Fruit fly (Drosophila melanogaster) whole organism, embryonic: ENCODE measurements around the gene SpdS.
A peak's percentile ranks its signal among the peaks of the same experiment; 100 is the strongest.

Source experiments
- Bgb ChIP-seq: fragments of 200-800 bp; sonication (Bioruptor generic); IDR thresholded peaks from 2 replicates; pipeline ENCODE4 v1.3.6; 2022; ENCODE audit warnings: missing biosample characterization, missing genetic modification characterization; ENCODE audit not compliant: partially characterized antibody
- Bteb2 ChIP-seq: fragments of 200-800 bp; sonication (Bioruptor generic); optimal IDR thresholded peaks from 2 replicates; lab custom pipeline; 2016; ENCODE audit warnings: missing biosample characterization, missing genetic modification characterization
- CG10321 ChIP-seq: fragments of 200-800 bp; sonication (Bioruptor generic); IDR thresholded peaks from 2 replicates; pipeline ENCODE4 v1.3.6; 2022; ENCODE audit warnings: missing biosample characterization, missing genetic modification characterization
- CG11247 ChIP-seq: fragments of 200-800 bp; sonication (Bioruptor generic); IDR thresholded peaks from 2 replicates; pipeline ENCODE4 v1.3.6; 2022; ENCODE audit warnings: missing biosample characterization, missing genetic modification characterization
- CG11398 ChIP-seq: fragments of 200-800 bp; sonication (Bioruptor generic); optimal IDR thresholded peaks from 2 replicates; lab custom pipeline; 2016; ENCODE audit warnings: missing biosample characterization, missing genetic modification characterization
- CG11695 ChIP-seq: fragments of 200-800 bp; sonication (Bioruptor generic); IDR thresholded peaks from 3 replicates; pipeline ENCODE4 v1.3.6; 2022; ENCODE audit warnings: missing biosample characterization, missing genetic modification characterization
- CG12219 ChIP-seq: fragments of 200-800 bp; sonication (Bioruptor generic); optimal IDR thresholded peaks from 3 replicates; lab custom pipeline; 2018; ENCODE audit warnings: missing biosample characterization, mild to moderate bottlenecking, missing genetic modification characterization
- CG15514 ChIP-seq: fragments of 200-800 bp; sonication (Bioruptor generic); optimal IDR thresholded peaks from 3 replicates; lab custom pipeline; 2017; ENCODE audit warnings: missing biosample characterization, missing genetic modification characterization, mild to moderate bottlenecking, moderate library complexity, missing genetic modification reagents
- CG16863 ChIP-seq: fragments of 200-800 bp; sonication (Bioruptor generic); optimal IDR thresholded peaks from 3 replicates; lab custom pipeline; 2016; ENCODE audit warnings: missing biosample characterization, missing genetic modification characterization
- CG17361 ChIP-seq: fragments of 200-800 bp; sonication (Bioruptor generic); IDR thresholded peaks from 3 replicates; pipeline ENCODE4 v1.3.6; 2022; ENCODE audit warnings: missing biosample characterization, missing genetic modification characterization
- CG17385 ChIP-seq: fragments of 200-800 bp; sonication (Bioruptor generic); optimal IDR thresholded peaks from 3 replicates; lab custom pipeline; 2018; ENCODE audit warnings: missing biosample characterization, mild to moderate bottlenecking, missing genetic modification characterization
- CG17802 ChIP-seq: fragments of 200-800 bp; sonication (Bioruptor generic); optimal IDR thresholded peaks from 2 replicates; lab custom pipeline; 2018; ENCODE audit warnings: missing biosample characterization, mild to moderate bottlenecking, missing genetic modification characterization, moderate library complexity
- CG1832 ChIP-seq: fragments of 200-800 bp; sonication (Bioruptor generic); optimal IDR thresholded peaks from 2 replicates; lab custom pipeline; 2017; ENCODE audit warnings: missing biosample characterization, mild to moderate bottlenecking, missing genetic modification characterization, inconsistent platforms
- CG18599 ChIP-seq: fragments of 200-800 bp; sonication (Bioruptor generic); optimal IDR thresholded peaks from 3 replicates; lab custom pipeline; 2017; ENCODE audit warnings: missing biosample characterization, missing genetic modification characterization, mild to moderate bottlenecking, moderate library complexity, missing genetic modification reagents
- CG34224 ChIP-seq: fragments of 200-800 bp; sonication (Bioruptor generic); IDR thresholded peaks from 3 replicates; pipeline ENCODE4 v1.3.6; 2022; ENCODE audit warnings: missing biosample characterization, missing genetic modification characterization; ENCODE audit not compliant: partially characterized antibody
- CG4854 ChIP-seq: fragments of 200-800 bp; sonication (Bioruptor generic); optimal IDR thresholded peaks from 2 replicates; lab custom pipeline; 2016; ENCODE audit warnings: missing biosample characterization, missing genetic modification characterization, inconsistent platforms
- CG8290 ChIP-seq, 3 experiments: fragments of 200-800 bp; sonication (Bioruptor generic); optimal IDR thresholded peaks; 2 replicates each; lab custom pipeline; 2016 to 2019; ENCODE audit warnings: missing biosample characterization in 3 of 3, missing genetic modification characterization in 3 of 3, mild to moderate bottlenecking in 2 of 3, moderate library complexity in 1 of 3
- CG8765 ChIP-seq: fragments of 200-800 bp; sonication (Bioruptor generic); IDR thresholded peaks from 2 replicates; pipeline ENCODE4 v1.3.6; 2022; ENCODE audit warnings: missing biosample characterization, missing genetic modification characterization
- CG8944 ChIP-seq: fragments of 200-800 bp; sonication (Bioruptor generic); optimal IDR thresholded peaks from 3 replicates; lab custom pipeline; 2016; ENCODE audit warnings: missing biosample characterization, missing genetic modification characterization
- CG9932 ChIP-seq: fragments of 200-800 bp; sonication (Bioruptor generic); IDR thresholded peaks from 2 replicates; pipeline ENCODE4 v1.3.6; 2022; ENCODE audit warnings: missing biosample characterization, missing genetic modification characterization
- D19B ChIP-seq: fragments of 200-800 bp; sonication (Bioruptor generic); optimal IDR thresholded peaks from 2 replicates; lab custom pipeline; 2017; ENCODE audit warnings: missing biosample characterization, mild to moderate bottlenecking, missing genetic modification characterization
- Dad ChIP-seq: fragments of 200-800 bp; sonication (Bioruptor generic); optimal IDR thresholded peaks from 3 replicates; lab custom pipeline; 2016; ENCODE audit warnings: missing biosample characterization, missing genetic modification characterization
- E2f2 ChIP-seq: fragments of 200-800 bp; sonication (Bioruptor generic); IDR thresholded peaks from 2 replicates; pipeline ENCODE4 v1.3.6; 2022; ENCODE audit warnings: missing biosample characterization, missing genetic modification characterization
- Eip74EF ChIP-seq, 2 experiments: fragments of 200-800 bp in 1 of 2; fragments of >200 bp in 1 of 2; sonication (Bioruptor generic) in 1 of 2; optimal IDR thresholded peaks; 2 replicates each; lab custom pipeline; 2017 to 2019; ENCODE audit warnings: missing biosample characterization in 2 of 2, missing genetic modification characterization in 2 of 2, mild to moderate bottlenecking in 1 of 2, moderate library complexity in 1 of 2
- Ets97D ChIP-seq: fragments of 200-800 bp; sonication (Bioruptor generic); optimal IDR thresholded peaks from 3 replicates; lab custom pipeline; 2016; ENCODE audit warnings: missing biosample characterization, missing genetic modification characterization
- Gsc ChIP-seq: fragments of 200-800 bp; sonication (Bioruptor generic); IDR thresholded peaks from 2 replicates; pipeline ENCODE4 v1.3.6; 2022; ENCODE audit warnings: missing biosample characterization, missing genetic modification characterization
- Gug ChIP-seq: fragments of 200-800 bp; sonication (Bioruptor generic); IDR thresholded peaks from 4 replicates; pipeline ENCODE4 v1.3.6; 2022; ENCODE audit warnings: missing biosample characterization, missing genetic modification characterization
- Meics ChIP-seq: fragments of 200-800 bp; sonication (Bioruptor generic); optimal IDR thresholded peaks from 2 replicates; lab custom pipeline; 2017; ENCODE audit warnings: missing biosample characterization, mild to moderate bottlenecking, missing genetic modification characterization
- Oaz ChIP-seq: fragments of 200-800 bp; sonication (Bioruptor generic); IDR thresholded peaks from 2 replicates; pipeline ENCODE4 v1.3.6; 2022; ENCODE audit warnings: missing biosample characterization, missing genetic modification characterization
- Sin3A ChIP-seq: fragments of >200 bp; optimal IDR thresholded peaks from 2 replicates; lab custom pipeline; 2018
- ato ChIP-seq: fragments of 200-800 bp; sonication (Bioruptor generic); IDR thresholded peaks from 2 replicates; pipeline ENCODE4 v1.3.6; 2022; ENCODE audit warnings: missing biosample characterization, missing genetic modification characterization; ENCODE audit not compliant: partially characterized antibody
- chif ChIP-seq, 2 experiments: fragments of 200-800 bp; sonication (Bioruptor generic); optimal IDR thresholded peaks; 3 replicates each; lab custom pipeline; 2016; ENCODE audit warnings: missing biosample characterization in 2 of 2, missing genetic modification characterization in 2 of 2
- chm ChIP-seq: fragments of 200-800 bp; sonication (Bioruptor generic); IDR thresholded peaks from 2 replicates; pipeline ENCODE4 v1.3.6; 2022; ENCODE audit warnings: missing biosample characterization, missing genetic modification characterization
- disco-r ChIP-seq: fragments of 200-800 bp; sonication (Bioruptor generic); optimal IDR thresholded peaks from 2 replicates; lab custom pipeline; 2016; ENCODE audit warnings: missing biosample characterization, missing genetic modification characterization
- dpn ChIP-seq, 2 experiments: fragments of 200-800 bp; sonication (Bioruptor generic); optimal IDR thresholded peaks; 3 replicates each; lab custom pipeline; 2016; ENCODE audit warnings: missing biosample characterization in 2 of 2, missing genetic modification characterization in 2 of 2
- fd102C ChIP-seq: fragments of 200-800 bp; sonication (Bioruptor generic); optimal IDR thresholded peaks from 2 replicates; lab custom pipeline; 2018; ENCODE audit warnings: missing biosample characterization, mild to moderate bottlenecking, missing genetic modification characterization, moderate library complexity
- fu2 ChIP-seq: fragments of 200-800 bp; sonication (Bioruptor generic); optimal IDR thresholded peaks from 2 replicates; lab custom pipeline; 2016; ENCODE audit warnings: missing biosample characterization, missing genetic modification characterization
- gce ChIP-seq: fragments of 200-800 bp; sonication (Bioruptor generic); IDR thresholded peaks from 3 replicates; pipeline ENCODE4 v1.3.6; 2022; ENCODE audit warnings: missing biosample characterization, missing genetic modification characterization
- gsb ChIP-seq: fragments of 200-800 bp; sonication (Bioruptor generic); IDR thresholded peaks from 2 replicates; pipeline ENCODE4 v1.3.6; 2022; ENCODE audit warnings: missing biosample characterization, missing genetic modification characterization
- ken ChIP-seq: fragments of 200-800 bp; sonication (Bioruptor generic); IDR thresholded peaks from 3 replicates; pipeline ENCODE4 v1.3.6; 2022; ENCODE audit warnings: missing biosample characterization, missing genetic modification characterization
- luna ChIP-seq: fragments of 200-800 bp; sonication (Bioruptor generic); optimal IDR thresholded peaks from 2 replicates; lab custom pipeline; 2016; ENCODE audit warnings: missing biosample characterization, missing genetic modification characterization
- mirr ChIP-seq: fragments of 200-800 bp; sonication (Bioruptor generic); optimal IDR thresholded peaks from 3 replicates; lab custom pipeline; 2018; ENCODE audit warnings: missing biosample characterization, mild to moderate bottlenecking, missing genetic modification characterization
- odd ChIP-seq: fragments of 200-800 bp; sonication (Bioruptor generic); optimal IDR thresholded peaks from 2 replicates; lab custom pipeline; 2017; ENCODE audit warnings: missing biosample characterization, mild to moderate bottlenecking, missing genetic modification characterization
- onecut ChIP-seq: fragments of 200-800 bp; sonication (Bioruptor generic); IDR thresholded peaks from 2 replicates; pipeline ENCODE4 v1.3.6; 2022; ENCODE audit warnings: missing biosample characterization, missing genetic modification characterization
- p53 ChIP-seq: fragments of 200-800 bp; sonication (Bioruptor generic); optimal IDR thresholded peaks from 2 replicates; lab custom pipeline; 2016; ENCODE audit warnings: missing biosample characterization, missing genetic modification characterization
- sens-2 ChIP-seq: fragments of 200-800 bp; sonication (Bioruptor generic); IDR thresholded peaks from 2 replicates; pipeline ENCODE4 v1.3.6; 2022; ENCODE audit warnings: missing biosample characterization, missing genetic modification characterization
- stwl ChIP-seq: fragments of 200-800 bp; sonication (Bioruptor generic); optimal IDR thresholded peaks from 3 replicates; lab custom pipeline; 2018; ENCODE audit warnings: missing biosample characterization, mild to moderate bottlenecking, missing genetic modification characterization, moderate library complexity
- tna ChIP-seq: fragments of 200-800 bp; sonication (Bioruptor generic); IDR thresholded peaks from 2 replicates; pipeline ENCODE4 v1.3.6; 2022; ENCODE audit warnings: missing biosample characterization, missing genetic modification characterization; ENCODE audit not compliant: partially characterized antibody
- toy ChIP-seq: fragments of 200-800 bp; sonication (Bioruptor generic); IDR thresholded peaks from 2 replicates; pipeline ENCODE4 v1.3.6; 2022; ENCODE audit warnings: missing biosample characterization, missing genetic modification characterization
- usp ChIP-seq: fragments of >200 bp; optimal IDR thresholded peaks from 2 replicates; lab custom pipeline; 2017; ENCODE audit warnings: missing biosample characterization, missing genetic modification characterization
- wor ChIP-seq: fragments of 200-800 bp; sonication (Bioruptor generic); IDR thresholded peaks from 2 replicates; pipeline ENCODE4 v1.3.6; 2022; ENCODE audit warnings: missing biosample characterization, missing genetic modification characterization

The SpdS gene

dm6 chr3R:9677734-9678341, 46.4 kb downstream of the SpdS start, which contains the start of gene p23 (continued):
- TF ChIP-seq dpn (GFP tag; optimal IDR thresholded peaks at IDR 0.05; lab: Kevin White, UChicago) (peak in 1 of 2 experiments; percentile 17), CG1832 (GFP tag; lab: Kevin White, UChicago) (no peak), CG8290 (GFP tag; optimal IDR thresholded peaks at IDR 0.05; lab: Kevin White, UChicago) (no peak), CG8290 (tag; optimal IDR thresholded peaks at IDR 0.05; lab: Kevin White, UChicago) (no peak), wor (GFP tag; lab: Robert Waterston, UW) (no peak), Bteb2 (GFP tag; lab: Kevin White, UChicago) (no peak), ken (GFP tag; lab: Robert Waterston, UW) (no peak), fu2 (GFP tag; lab: Kevin White, UChicago) (no peak), toy (GFP tag; lab: Robert Waterston, UW) (no peak), Bgb (GFP tag; lab: Robert Waterston, UW) (peak; percentile 83), usp (no peak), CG18599 (GFP tag; lab: Kevin White, UChicago) (no peak), sens-2 (no peak), CG10321 (GFP tag; lab: Robert Waterston, UW) (no peak), E2f2 (GFP tag; lab: Robert Waterston, UW) (peak; percentile 50; the same call in 1 of the 2 replicates), onecut (no peak), CG15514 (GFP tag; lab: Kevin White, UChicago) (peak; percentile 54), luna (GFP tag; lab: Kevin White, UChicago) (no peak), D19B (GFP tag; lab: Kevin White, UChicago) (no peak), CG17385 (GFP tag; lab: Kevin White, UChicago) (no peak), Oaz (GFP tag; lab: Robert Waterston, UW) (no peak), p53 (peak; percentile 69), mirr (GFP tag; lab: Kevin White, UChicago) (no peak), gce (no peak), CG11247 (no peak), CG9932 (GFP tag; lab: Robert Waterston, UW) (no peak; the same call in 1 of the 2 replicates), tna (GFP tag; lab: Robert Waterston, UW) (peak; percentile 9; the same call in 1 of the 2 replicates), Eip74EF (GFP tag; optimal IDR thresholded peaks at IDR 0.05; lab: Kevin White, UChicago) (no peak), chm (GFP tag; lab: Robert Waterston, UW) (peak; percentile 44; the same call in 1 of the 2 replicates), CG11695 (no peak), CG34224 (GFP tag; lab: Robert Waterston, UW) (peak; percentile 42; the same call in 1 of the 3 replicates), Gug (GFP tag; lab: Robert Waterston, UW) (no peak), ato (no peak), CG8765 (GFP tag; lab: Robert Waterston, UW) (no peak), chif (GFP tag; optimal IDR thresholded peaks at IDR 0.05; lab: Kevin White, UChicago) (no peak), CG17802 (no peak), CG11398 (GFP tag; lab: Kevin White, UChicago) (no peak), CG12219 (no peak), Meics (GFP tag; lab: Kevin White, UChicago) (no peak), CG8944 (no peak), fd102C (GFP tag; lab: Kevin White, UChicago) (no peak), stwl (peak; percentile 62), CG16863 (GFP tag; lab: Kevin White, UChicago) (no peak), CG4854 (no peak), gsb (GFP tag; lab: Robert Waterston, UW) (no peak), Gsc (GFP tag; lab: Robert Waterston, UW) (no peak), CG17361 (GFP tag; lab: Robert Waterston, UW) (no peak; the same call in 2 of the 3 replicates), Dad (GFP tag; lab: Kevin White, UChicago) (peak; percentile 15), odd (GFP tag; lab: Kevin White, UChicago) (no peak), Sin3A (peak; percentile 57), Ets97D (GFP tag; lab: Kevin White, UChicago) (peak; percentile 75), disco-r (GFP tag; lab: Kevin White, UChicago) (peak; percentile 33)
